Worm (Caenorhabditis elegans) whole organism, L1 larva: Measurements from ENCODE around the gene lmtr-3.

Experiments
- C16A3.4 ChIP-seq: fragments of 150-350 bp; optimal IDR thresholded peaks from 2 replicates; lab custom pipeline; 2014; ENCODE audit warnings: missing biosample characterization, missing genetic modification characterization
- F16B12.6 ChIP-seq: fragments of 150-350 bp; optimal IDR thresholded peaks from 2 replicates; lab custom pipeline; 2014; ENCODE audit warnings: missing biosample characterization, missing genetic modification characterization
- aha-1 ChIP-seq: fragments of 150-350 bp; optimal IDR thresholded peaks from 2 replicates; lab custom pipeline; 2014; ENCODE audit warnings: missing biosample characterization, missing genetic modification characterization
- alr-1 ChIP-seq: fragments of 200-800 bp; sonication (Bioruptor generic); optimal IDR thresholded peaks from 2 replicates; lab custom pipeline; 2018; ENCODE audit warnings: borderline replicate concordance, mild to moderate bottlenecking, missing genetic modification characterization, missing compliant biosample characterization
- aly-2 ChIP-seq: fragments of 150-350 bp; optimal IDR thresholded peaks from 2 replicates; lab custom pipeline; 2014; ENCODE audit warnings: missing biosample characterization, missing genetic modification characterization
- blmp-1 ChIP-seq: fragments of 150-350 bp; optimal IDR thresholded peaks from 2 replicates; lab custom pipeline; 2014; ENCODE audit warnings: missing biosample characterization, missing genetic modification characterization
- ceh-82 ChIP-seq, 3 experiments: fragments of 150-350 bp in 1 of 3; sonication (generic microtip) in 2 of 3; optimal IDR thresholded peaks; 2 replicates each; lab custom pipeline; 2014 to 2017; ENCODE audit warnings: missing biosample characterization in 3 of 3, missing genetic modification characterization in 3 of 3
- ceh-88 ChIP-seq: fragments of 200-800 bp; sonication (Bioruptor generic); IDR thresholded peaks from 2 replicates; pipeline ENCODE4 v1.3.6; 2022; ENCODE audit warnings: missing genetic modification characterization, missing compliant biosample characterization
- dpl-1 ChIP-seq, 3 experiments: fragments of 150-350 bp in 2 of 3; sonication (generic microtip) in 1 of 3; optimal IDR thresholded peaks; 2 replicates each; lab custom pipeline; 2014 to 2017; ENCODE audit warnings: missing biosample characterization in 3 of 3, missing genetic modification characterization in 3 of 3, missing genetic modification reagents in 3 of 3
- dsc-1 ChIP-seq: sonication (generic microtip); optimal IDR thresholded peaks from 2 replicates; lab custom pipeline; 2016; ENCODE audit warnings: mild to moderate bottlenecking, missing genetic modification characterization, missing compliant biosample characterization
- efl-1 ChIP-seq, 4 experiments: fragments of 150-350 bp; optimal IDR thresholded peaks in 3 of 4; peaks in 1 of 4; 1 replicate in 1 of 4; 2 replicates in 3 of 4; lab custom pipeline; 2014; ENCODE audit warnings: missing biosample characterization in 2 of 4, missing genetic modification characterization in 2 of 4, missing genetic modification reagents in 2 of 4
- efl-3 ChIP-seq: fragments of 200-800 bp; sonication (Bioruptor generic); optimal IDR thresholded peaks from 2 replicates; lab custom pipeline; 2018; ENCODE audit warnings: mild to moderate bottlenecking, missing genetic modification characterization, missing compliant biosample characterization
- egl-13 ChIP-seq: sonication (generic microtip); optimal IDR thresholded peaks from 2 replicates; lab custom pipeline; 2016; ENCODE audit warnings: missing genotype, missing genetic modification reagents, missing genetic modification characterization, missing compliant biosample characterization
- elt-2 ChIP-seq: sonication (generic microtip); optimal IDR thresholded peaks from 2 replicates; lab custom pipeline; 2016; ENCODE audit warnings: missing genetic modification characterization, mild to moderate bottlenecking, inconsistent platforms, missing compliant biosample characterization, missing genetic modification reagents
- elt-3 ChIP-seq, 6 experiments: fragments of 150-350 bp in 1 of 6; sonication (generic microtip); optimal IDR thresholded peaks; 2 replicates each; lab custom pipeline; 2017 to 2018; ENCODE audit warnings: missing biosample characterization in 6 of 6, missing genetic modification characterization in 6 of 6, inconsistent platforms in 1 of 6
- fkh-4 ChIP-seq: sonication (generic microtip); optimal IDR thresholded peaks from 2 replicates; lab custom pipeline; 2016; ENCODE audit warnings: missing compliant biosample characterization, missing genetic modification characterization, borderline replicate concordance
- fos-1 ChIP-seq: fragments of 150-350 bp; optimal IDR thresholded peaks from 2 replicates; lab custom pipeline; 2014; ENCODE audit warnings: missing biosample characterization, missing genetic modification characterization
- grh-1 ChIP-seq: fragments of 200-800 bp; sonication (Bioruptor generic); IDR thresholded peaks from 2 replicates; pipeline ENCODE4 v1.3.6; 2022; ENCODE audit warnings: missing genetic modification reagents, missing genetic modification characterization, missing compliant biosample characterization
- hlh-17 ChIP-seq: fragments of 200-800 bp; sonication (Bioruptor generic); optimal IDR thresholded peaks from 2 replicates; lab custom pipeline; 2018; ENCODE audit warnings: missing genetic modification characterization, mild to moderate bottlenecking, missing compliant biosample characterization, moderate library complexity, borderline replicate concordance
- hlh-4 ChIP-seq: sonication (generic microtip); optimal IDR thresholded peaks from 2 replicates; lab custom pipeline; 2016; ENCODE audit warnings: mild to moderate bottlenecking, missing genetic modification characterization, missing compliant biosample characterization
- irx-1 ChIP-seq: sonication (generic microtip); optimal IDR thresholded peaks from 2 replicates; lab custom pipeline; 2016; ENCODE audit warnings: missing genetic modification characterization, missing compliant biosample characterization
- lin-13 ChIP-seq: fragments of 150-350 bp; optimal IDR thresholded peaks from 2 replicates; lab custom pipeline; 2014; ENCODE audit warnings: missing biosample characterization, missing genetic modification reagents, missing genetic modification characterization
- lin-14 ChIP-seq: fragments of 200-800 bp; sonication (Bioruptor generic); optimal IDR thresholded peaks from 2 replicates; lab custom pipeline; 2018; ENCODE audit warnings: mild to moderate bottlenecking, missing genetic modification characterization, moderate library complexity, missing compliant biosample characterization
- lin-35 ChIP-seq, 2 experiments: fragments of 150-350 bp; optimal IDR thresholded peaks; 2 replicates each; lab custom pipeline; 2014; ENCODE audit warnings: missing biosample characterization in 2 of 2, missing genetic modification characterization in 2 of 2, missing genetic modification reagents in 2 of 2
- lin-39 ChIP-seq: fragments of 150-350 bp; optimal IDR thresholded peaks from 2 replicates; lab custom pipeline; 2014; ENCODE audit warnings: missing biosample characterization, missing genetic modification reagents, missing genetic modification characterization
- lsy-2 ChIP-seq, 2 experiments: fragments of 150-350 bp; optimal IDR thresholded peaks; 2 replicates each; lab custom pipeline; 2014; ENCODE audit warnings: missing biosample characterization in 2 of 2, missing genetic modification characterization in 2 of 2
- mdl-1 ChIP-seq, 2 experiments: fragments of 150-350 bp; optimal IDR thresholded peaks; 2 replicates each; lab custom pipeline; 2014 to 2017; ENCODE audit warnings: missing biosample characterization in 2 of 2, missing genetic modification characterization in 2 of 2, inconsistent platforms in 1 of 2
- mep-1 ChIP-seq: fragments of 150-350 bp; optimal IDR thresholded peaks from 2 replicates; lab custom pipeline; 2014; ENCODE audit warnings: missing biosample characterization, missing genetic modification characterization
- nhr-19 ChIP-seq: fragments of 200-800 bp; sonication (Bioruptor generic); conservative IDR thresholded peaks from 2 replicates; pipeline ENCODE4 v1.3.6; 2022; ENCODE audit warnings: missing genetic modification characterization, missing compliant biosample characterization
- nhr-20 ChIP-seq: sonication (generic microtip); optimal IDR thresholded peaks from 2 replicates; lab custom pipeline; 2016; ENCODE audit warnings: mild to moderate bottlenecking, missing genetic modification characterization, missing compliant biosample characterization
- nhr-237 ChIP-seq: fragments of 150-350 bp; optimal IDR thresholded peaks from 2 replicates; lab custom pipeline; 2014; ENCODE audit warnings: missing biosample characterization, missing genetic modification characterization
- nhr-28 ChIP-seq: fragments of 150-350 bp; optimal IDR thresholded peaks from 2 replicates; lab custom pipeline; 2014; ENCODE audit warnings: missing biosample characterization, missing genetic modification characterization
- nhr-47 ChIP-seq: sonication (generic microtip); optimal IDR thresholded peaks from 2 replicates; lab custom pipeline; 2016; ENCODE audit warnings: mild to moderate bottlenecking, missing genetic modification characterization, moderate library complexity, missing compliant biosample characterization
- nhr-71 ChIP-seq: sonication (generic microtip); optimal IDR thresholded peaks from 2 replicates; lab custom pipeline; 2016; ENCODE audit warnings: mild to moderate bottlenecking, missing genetic modification characterization, moderate library complexity, missing compliant biosample characterization
- nhr-77 ChIP-seq: fragments of 150-350 bp; optimal IDR thresholded peaks from 2 replicates; lab custom pipeline; 2014; ENCODE audit warnings: missing biosample characterization, missing genetic modification characterization
- nhr-90 ChIP-seq: sonication (generic microtip); optimal IDR thresholded peaks from 2 replicates; lab custom pipeline; 2016; ENCODE audit warnings: mild to moderate bottlenecking, missing genetic modification characterization, missing compliant biosample characterization; ENCODE audit not compliant: poor library complexity
- pag-3 ChIP-seq: sonication (generic microtip); optimal IDR thresholded peaks from 2 replicates; lab custom pipeline; 2017; ENCODE audit warnings: missing genetic modification characterization, mild to moderate bottlenecking, missing compliant biosample characterization, antibody characterized with exemption, borderline replicate concordance; ENCODE audit not compliant: insufficient read depth
- rnt-1 ChIP-seq: sonication (generic microtip); optimal IDR thresholded peaks from 2 replicates; lab custom pipeline; 2016; ENCODE audit warnings: mild to moderate bottlenecking, missing genetic modification characterization, moderate library complexity, missing compliant biosample characterization
- snpc-4 ChIP-seq: fragments of 150-350 bp; optimal IDR thresholded peaks from 2 replicates; lab custom pipeline; 2014; ENCODE audit warnings: missing biosample characterization, missing genetic modification characterization
- snu-23 ChIP-seq: sonication (generic microtip); optimal IDR thresholded peaks from 2 replicates; lab custom pipeline; 2016; ENCODE audit warnings: missing genetic modification characterization, missing compliant biosample characterization
- sox-4 ChIP-seq: sonication (generic microtip); optimal IDR thresholded peaks from 2 replicates; lab custom pipeline; 2016; ENCODE audit warnings: missing genetic modification characterization, missing compliant biosample characterization
- sup-37 ChIP-seq: fragments of 200-800 bp; sonication (Bioruptor generic); optimal IDR thresholded peaks from 2 replicates; lab custom pipeline; 2018; ENCODE audit warnings: mild to moderate bottlenecking, missing genetic modification characterization, missing compliant biosample characterization
- swsn-7 ChIP-seq: sonication (generic microtip); optimal IDR thresholded peaks from 2 replicates; lab custom pipeline; 2016; ENCODE audit warnings: missing genetic modification characterization, missing compliant biosample characterization
- tbx-2 ChIP-seq: sonication (generic microtip); optimal IDR thresholded peaks from 2 replicates; lab custom pipeline; 2016; ENCODE audit warnings: missing genetic modification characterization, missing compliant biosample characterization
- unc-86 ChIP-seq: sonication (generic microtip); optimal IDR thresholded peaks from 2 replicates; lab custom pipeline; 2016; ENCODE audit warnings: missing genetic modification characterization, missing compliant biosample characterization
- xbp-1 ChIP-seq: sonication (generic microtip); optimal IDR thresholded peaks from 2 replicates; lab custom pipeline; 2016; ENCODE audit warnings: missing genetic modification characterization, missing compliant biosample characterization
- ztf-11 ChIP-seq, 2 experiments: sonication (generic microtip); optimal IDR thresholded peaks; 2 replicates each; lab custom pipeline; 2016 to 2017; ENCODE audit warnings: missing genetic modification characterization in 2 of 2, missing biosample characterization in 1 of 2, missing compliant biosample characterization in 1 of 2

The lmtr-3 gene

DNA sequence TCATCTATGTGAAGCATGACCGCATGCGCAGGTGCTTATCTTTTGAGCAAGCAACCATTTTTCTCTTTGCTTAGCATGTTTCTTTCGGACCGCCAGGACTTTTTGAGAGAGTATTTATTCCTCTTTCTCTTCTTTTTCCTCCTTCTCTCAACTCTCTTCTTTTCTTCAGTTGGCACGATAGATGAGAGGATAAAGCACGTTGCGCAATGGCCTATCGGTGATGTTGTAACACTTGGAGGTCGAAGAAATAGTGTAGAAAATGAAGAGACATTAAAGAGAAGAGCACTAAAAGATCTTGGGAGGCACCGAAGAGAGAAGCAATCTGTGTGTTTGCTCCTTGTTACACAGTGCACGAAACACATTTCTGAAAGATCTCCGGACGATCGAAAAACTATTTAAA lies 40.3 kb upstream of the lmtr-3 start:
- TF ChIP-seq aly-2 (peak; percentile 32), lin-14 (GFP tag; lab: Kevin White, UChicago) (peak; percentile 92), xbp-1 (peak; percentile 20), nhr-19 (peak; percentile 67), grh-1 (no peak), fkh-4 (tag; lab: Kevin White, UChicago) (peak; percentile 12), snu-23 (GFP tag; lab: Kevin White, UChicago) (peak; percentile 64), dsc-1 (peak; percentile 79), ceh-82 (tag; optimal IDR thresholded peaks at IDR 0.05; lab: Kevin White, UChicago) (peak in 2 of 3 experiments; percentile 24 to 42), F16B12.6 (tag; lab: Kevin White, UChicago) (no peak), hlh-4 (tag; lab: Kevin White, UChicago) (no peak), nhr-71 (tag; lab: Kevin White, UChicago) (peak; percentile 80), fos-1 (tag; lab: Kevin White, UChicago) (peak; percentile 10), pag-3 (tag; lab: Kevin White, UChicago) (peak; percentile 88), C16A3.4 (tag; lab: Kevin White, UChicago) (peak; percentile 11), unc-86 (tag; lab: Kevin White, UChicago) (no peak), rnt-1 (tag; lab: Kevin White, UChicago) (peak; percentile 84), mep-1 (peak; percentile 49), hlh-17 (GFP tag; lab: Kevin White, UChicago) (no peak), sup-37 (peak; percentile 28), tbx-2 (tag; lab: Kevin White, UChicago) (peak; percentile 67), irx-1 (tag; lab: Kevin White, UChicago) (peak; percentile 35), ztf-11 (tag; optimal IDR thresholded peaks at IDR 0.05; lab: Kevin White, UChicago) (no peak), efl-1 (optimal IDR thresholded peaks at IDR 0.05; lab: Kevin White, UChicago) (peak; percentile 6 to 33), efl-1 (GFP tag; optimal IDR thresholded peaks at IDR 0.05 in 1 of 2; lab: Kevin White, UChicago) (peak in 1 of 2 experiments; percentile 44), lsy-2 (tag; optimal IDR thresholded peaks at IDR 0.05; lab: Kevin White, UChicago) (peak; percentile 23 to 60), ceh-88 (no peak), nhr-47 (tag; lab: Kevin White, UChicago) (peak; percentile 23), nhr-20 (tag; lab: Kevin White, UChicago) (peak; percentile 47), dpl-1 (GFP tag; optimal IDR thresholded peaks at IDR 0.05; lab: Kevin White, UChicago) (peak in 1 of 3 experiments; percentile 27), lin-35 (GFP tag; optimal IDR thresholded peaks at IDR 0.05; lab: Kevin White, UChicago) (peak in 1 of 2 experiments; percentile 10), nhr-77 (tag; lab: Kevin White, UChicago) (peak; percentile 66), sox-4 (tag; lab: Kevin White, UChicago) (no peak), swsn-7 (tag; lab: Kevin White, UChicago) (peak; percentile 49), mdl-1 (tag; optimal IDR thresholded peaks at IDR 0.05; lab: Kevin White, UChicago) (peak in 1 of 2 experiments; percentile 70)

DNA sequence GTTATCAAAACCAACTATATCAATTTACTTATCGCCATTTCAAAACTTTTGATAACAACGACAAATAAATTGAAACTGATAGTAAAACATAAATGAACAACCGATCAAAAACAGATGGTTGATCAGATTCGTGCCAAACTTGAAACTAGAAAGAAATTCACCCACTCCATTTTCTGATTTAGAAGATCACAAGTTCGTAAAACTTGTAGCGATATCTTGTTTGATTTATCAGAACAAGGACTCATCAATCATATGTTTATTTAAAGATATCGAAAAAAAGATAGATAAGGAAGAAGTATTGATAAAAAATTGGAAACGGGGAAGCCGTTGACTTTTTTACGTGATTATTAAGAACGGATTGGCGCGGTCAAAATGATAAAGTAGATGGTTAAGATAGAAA lies 36.9 kb upstream of the lmtr-3 start:
- TF ChIP-seq elt-3 (tag; optimal IDR thresholded peaks at IDR 0.05; lab: Kevin White, UChicago) (peak in 2 of 6 experiments; percentile 67 to 75), elt-2 (tag; lab: Kevin White, UChicago) (peak; percentile 99), lin-39 (no peak), nhr-90 (tag; lab: Kevin White, UChicago) (peak; percentile 17), snpc-4 (tag; lab: Kevin White, UChicago) (no peak), alr-1 (tag; lab: Kevin White, UChicago) (no peak), aly-2 (no peak), nhr-20 (tag; lab: Kevin White, UChicago) (peak; percentile 40), lsy-2 (tag; optimal IDR thresholded peaks at IDR 0.05; lab: Kevin White, UChicago) (no peak), ceh-82 (tag; optimal IDR thresholded peaks at IDR 0.05; lab: Kevin White, UChicago) (no peak), aha-1 (tag; lab: Kevin White, UChicago) (no peak), nhr-237 (tag; lab: Kevin White, UChicago) (no peak), hlh-4 (tag; lab: Kevin White, UChicago) (no peak), lin-14 (GFP tag; lab: Kevin White, UChicago) (peak; percentile 32), lin-13 (GFP tag; lab: Kevin White, UChicago) (no peak), dpl-1 (GFP tag; optimal IDR thresholded peaks at IDR 0.05; lab: Kevin White, UChicago) (no peak), sox-4 (tag; lab: Kevin White, UChicago) (no peak), nhr-71 (tag; lab: Kevin White, UChicago) (peak; percentile 8), efl-1 (optimal IDR thresholded peaks at IDR 0.05; lab: Kevin White, UChicago) (no peak), efl-1 (GFP tag; optimal IDR thresholded peaks at IDR 0.05 in 1 of 2; lab: Kevin White, UChicago) (peak in 1 of 2 experiments; percentile 39), blmp-1 (peak; percentile 3), ceh-88 (no peak), efl-3 (GFP tag; lab: Kevin White, UChicago) (no peak), nhr-28 (tag; lab: Kevin White, UChicago) (no peak), egl-13 (no peak)
- TF ChIP-seq, all 84 proteins: peak for 8
